Worm (Caenorhabditis elegans) whole organism, L3 larva: ENCODE measurements around the gene mdt-8.

ENCODE experiments used
- ZK546.5 ChIP-seq: sonication (generic microtip); optimal IDR thresholded peaks from 2 replicates; lab custom pipeline; 2017; ENCODE audit warnings: missing biosample characterization, missing genetic modification characterization
- aly-2 ChIP-seq: fragments of 150-350 bp; optimal IDR thresholded peaks from 2 replicates; lab custom pipeline; 2014; ENCODE audit warnings: missing biosample characterization, missing genetic modification characterization
- ama-1 ChIP-seq: fragments of 150-350 bp; optimal IDR thresholded peaks from 2 replicates; lab custom pipeline; 2018
- ceh-16 ChIP-seq: sonication (generic microtip); optimal IDR thresholded peaks from 2 replicates; lab custom pipeline; 2017; ENCODE audit warnings: missing biosample characterization, missing genetic modification characterization
- ceh-82 ChIP-seq: fragments of 150-350 bp; optimal IDR thresholded peaks from 2 replicates; lab custom pipeline; 2014; ENCODE audit warnings: missing biosample characterization, missing genetic modification characterization
- ceh-9 ChIP-seq: sonication (generic microtip); optimal IDR thresholded peaks from 2 replicates; lab custom pipeline; 2018; ENCODE audit warnings: missing biosample characterization, missing genetic modification characterization
- daf-12 ChIP-seq: fragments of 150-350 bp; optimal IDR thresholded peaks from 2 replicates; lab custom pipeline; 2014; ENCODE audit warnings: missing biosample characterization, missing genetic modification reagents, missing genetic modification characterization
- egl-27 ChIP-seq: sonication (generic microtip); optimal IDR thresholded peaks from 4 replicates; lab custom pipeline; 2017; ENCODE audit warnings: missing biosample characterization, missing genetic modification reagents, missing genetic modification characterization
- egl-5 ChIP-seq: fragments of 150-350 bp; optimal IDR thresholded peaks from 2 replicates; lab custom pipeline; 2017; ENCODE audit warnings: missing biosample characterization, missing genetic modification reagents, missing genetic modification characterization, inconsistent platforms
- elt-1 ChIP-seq: fragments of 150-350 bp; optimal IDR thresholded peaks from 2 replicates; lab custom pipeline; 2014; ENCODE audit warnings: missing biosample characterization, missing genetic modification characterization
- elt-2 ChIP-seq: sonication (generic microtip); optimal IDR thresholded peaks from 2 replicates; lab custom pipeline; 2016; ENCODE audit warnings: missing genetic modification reagents, mild to moderate bottlenecking, missing genetic modification characterization, missing compliant biosample characterization
- fkh-10 ChIP-seq: sonication (generic microtip); optimal IDR thresholded peaks from 2 replicates; lab custom pipeline; 2017; ENCODE audit warnings: missing biosample characterization, missing genetic modification reagents, missing genetic modification characterization
- jun-1 ChIP-seq: fragments of 150-350 bp; optimal IDR thresholded peaks from 2 replicates; lab custom pipeline; 2014; ENCODE audit warnings: missing biosample characterization, missing genetic modification reagents, missing genetic modification characterization
- lin-15B ChIP-seq: fragments of 150-350 bp; optimal IDR thresholded peaks from 2 replicates; lab custom pipeline; 2014; ENCODE audit warnings: missing biosample characterization, missing genetic modification characterization
- lin-39 ChIP-seq: fragments of 150-350 bp; optimal IDR thresholded peaks from 2 replicates; lab custom pipeline; 2018; ENCODE audit warnings: missing biosample characterization, missing genetic modification reagents, missing genetic modification characterization
- lsy-12 ChIP-seq: sonication (generic microtip); optimal IDR thresholded peaks from 2 replicates; lab custom pipeline; 2016; ENCODE audit warnings: mild to moderate bottlenecking, missing genetic modification characterization, missing compliant biosample characterization
- mml-1 ChIP-seq: fragments of 150-350 bp; sonication (generic microtip); optimal IDR thresholded peaks from 3 replicates; lab custom pipeline; 2014; ENCODE audit warnings: missing biosample characterization, missing genetic modification characterization
- nfya-1 ChIP-seq: sonication (generic microtip); optimal IDR thresholded peaks from 2 replicates; lab custom pipeline; 2017; ENCODE audit warnings: missing genetic modification characterization, mild to moderate bottlenecking, missing compliant biosample characterization, antibody characterized with exemption, moderate library complexity; ENCODE audit not compliant: insufficient read depth
- nhr-11 ChIP-seq: fragments of 150-350 bp; optimal IDR thresholded peaks from 2 replicates; lab custom pipeline; 2014; ENCODE audit warnings: missing biosample characterization, missing genetic modification characterization
- nhr-237 ChIP-seq: fragments of 150-350 bp; optimal IDR thresholded peaks from 2 replicates; lab custom pipeline; 2014; ENCODE audit warnings: missing biosample characterization, missing genetic modification characterization
- nhr-25 ChIP-seq: sonication (generic microtip); optimal IDR thresholded peaks from 2 replicates; lab custom pipeline; 2017; ENCODE audit warnings: missing biosample characterization, missing genetic modification characterization
- nhr-43 ChIP-seq: sonication (generic microtip); optimal IDR thresholded peaks from 2 replicates; lab custom pipeline; 2016; ENCODE audit warnings: mild to moderate bottlenecking, missing genetic modification characterization, missing compliant biosample characterization; ENCODE audit not compliant: poor library complexity, severe bottlenecking
- nhr-67 ChIP-seq: fragments of 150-350 bp; optimal IDR thresholded peaks from 2 replicates; lab custom pipeline; 2014; ENCODE audit warnings: missing biosample characterization, missing genetic modification characterization
- nhr-76 ChIP-seq: fragments of 150-350 bp; sonication (generic microtip); optimal IDR thresholded peaks from 5 replicates; lab custom pipeline; 2014; ENCODE audit warnings: missing biosample characterization, missing genetic modification characterization
- pha-4 ChIP-seq: fragments of 150-350 bp; optimal IDR thresholded peaks from 2 replicates; lab custom pipeline; 2014; ENCODE audit warnings: missing biosample characterization, missing genetic modification reagents, missing genetic modification characterization
- pqm-1 ChIP-seq: fragments of 150-350 bp; optimal IDR thresholded peaks from 2 replicates; lab custom pipeline; 2017; ENCODE audit warnings: missing biosample characterization, missing genetic modification characterization, inconsistent platforms
- sea-2 ChIP-seq: fragments of 150-350 bp; sonication (generic microtip); optimal IDR thresholded peaks from 4 replicates; lab custom pipeline; 2014; ENCODE audit warnings: missing biosample characterization, missing genetic modification reagents, missing genetic modification characterization
- skn-1 ChIP-seq: fragments of 150-350 bp; optimal IDR thresholded peaks from 2 replicates; lab custom pipeline; 2014; ENCODE audit warnings: missing biosample characterization, missing genetic modification characterization
- tbx-2 ChIP-seq: sonication (generic microtip); optimal IDR thresholded peaks from 2 replicates; lab custom pipeline; 2016; ENCODE audit warnings: mild to moderate bottlenecking, missing genetic modification characterization, missing compliant biosample characterization
- unc-39 ChIP-seq: sonication (generic microtip); optimal IDR thresholded peaks from 4 replicates; lab custom pipeline; 2017; ENCODE audit warnings: missing biosample characterization, missing genetic modification characterization
- unc-62 ChIP-seq: fragments of 150-350 bp; sonication (generic microtip); optimal IDR thresholded peaks from 4 replicates; lab custom pipeline; 2014; ENCODE audit warnings: missing biosample characterization, missing genetic modification reagents, missing genetic modification characterization

The mdt-8 gene

ce11 chrII:11572944-11573343 is 39.3 kb upstream of the mdt-8 start, which contains the start of gene F54D5.2:
Gene F54D5.2, plus strand, starts transcription at chrII:11573180.
- no peak for TF ChIP-seq ama-1 (lab: Kevin White, UChicago)
- no peak for TF ChIP-seq lsy-12 (tag; lab: Kevin White, UChicago)
- TF ChIP-seq ceh-82 = no peak
- TF ChIP-seq unc-62 = no peak
- TF ChIP-seq tbx-2 (tag; lab: Kevin White, UChicago) = no peak
- no peak for TF ChIP-seq nhr-67
- no peak for TF ChIP-seq nfya-1 (tag; lab: Kevin White, UChicago)
- no peak for TF ChIP-seq ceh-9 (tag; lab: Kevin White, UChicago)
- no peak for TF ChIP-seq ceh-16 (tag; lab: Kevin White, UChicago)
- no peak for TF ChIP-seq aly-2 (tag; lab: Kevin White, UChicago)
- TF ChIP-seq, all 47 proteins: peak for 0

ce11 chrII:11571260-11571854 is 37.7 kb upstream of the mdt-8 start, which contains the start of gene F54D5.3:
Gene F54D5.3, plus strand, starts transcription at chrII:11571805.
- TF ChIP-seq lin-15B (tag; lab: Kevin White, UChicago) (no peak), skn-1 (tag; lab: Kevin White, UChicago) (no peak), elt-2 (tag; lab: Kevin White, UChicago) (peak; percentile 69), nhr-43 (tag; lab: Kevin White, UChicago) (no peak), nhr-11 (tag; lab: Kevin White, UChicago) (no peak), sea-2 (no peak), ceh-9 (tag; lab: Kevin White, UChicago) (no peak), pha-4 (peak; percentile 19), elt-1 (tag; lab: Kevin White, UChicago) (no peak), unc-62 (no peak), jun-1 (tag; lab: Kevin White, UChicago) (no peak), pqm-1 (peak; percentile 75), ceh-82 (no peak), daf-12 (tag; lab: Kevin White, UChicago) (no peak)

- TF ChIP-seq nhr-76 (tag; lab: Kevin White, UChicago) (no peak), elt-2 (tag; lab: Kevin White, UChicago) (peak; percentile 52), ceh-16 (tag; lab: Kevin White, UChicago) (no peak), nhr-25 (tag; lab: Kevin White, UChicago) (no peak), egl-5 (no peak), unc-39 (no peak), pqm-1 (peak; percentile 33), mml-1 (tag; lab: Kevin White, UChicago) (no peak), egl-27 (tag; lab: Kevin White, UChicago) (no peak), sea-2 (no peak), lin-15B (tag; lab: Kevin White, UChicago) (no peak), nhr-67 (no peak), nhr-43 (tag; lab: Kevin White, UChicago) (no peak), skn-1 (tag; lab: Kevin White, UChicago) (no peak), ZK546.5 (no peak), lin-39 (no peak), ceh-9 (tag; lab: Kevin White, UChicago) (no peak), nhr-237 (no peak)
These were observed 35.7 kb upstream of the mdt-8 start, which contains the start of the genes F54D5.23 and F54D5.4 for ce11 chrII:11569213-11569868. Gene F54D5.23, minus strand, starts transcription at chrII:11569287. Gene F54D5.4, plus strand, starts transcription at chrII:11569818.

- TF ChIP-seq nhr-11 (tag; lab: Kevin White, UChicago) (no peak), nhr-43 (tag; lab: Kevin White, UChicago) (no peak), tbx-2 (tag; lab: Kevin White, UChicago) (no peak), fkh-10 (GFP tag; lab: Kevin White, UChicago) (no peak)
These were observed 35.1 kb upstream of the mdt-8 start for ce11 chrII:11568670-11569069.
